Worm (Caenorhabditis elegans) whole organism, L4/young adult: Measurements from ENCODE around the gene pat-4.
"Not testable (repeated sequence)": the region's sequence is repeated elsewhere in the genome, so short reads cannot be mapped to it uniquely, and the experiment has no call there.

Experiments
- W03F9.2 ChIP-seq: fragments of 150-350 bp; optimal IDR thresholded peaks from 2 replicates; lab custom pipeline; 2014; ENCODE audit warnings: missing biosample characterization, missing genetic modification characterization
- dao-5 ChIP-seq: sonication (generic microtip); optimal IDR thresholded peaks from 2 replicates; lab custom pipeline; 2016; ENCODE audit warnings: missing genotype, missing genetic modification characterization, moderate library complexity, missing compliant biosample characterization
- him-1 ChIP-seq: sonication (generic microtip); optimal IDR thresholded peaks from 2 replicates; lab custom pipeline; 2016; ENCODE audit warnings: missing genotype, missing genetic modification reagents, missing genetic modification characterization, missing compliant biosample characterization

pat-4 gene

ce11 chrIII:97018-97417 is 2.4 kb upstream of the pat-4 start, which contains the start of gene C29F9.8:
TSS of gene C29F9.8 (minus strand) at chrIII:97118.
- not testable (repeated sequence) for TF ChIP-seq him-1, W03F9.2, dao-5 (tag; lab: Kevin White, UChicago)

ce11 chrIII:96196-96595 is 1.6 kb upstream of the pat-4 start:
- TF ChIP-seq dao-5 (tag; lab: Kevin White, UChicago): no peak
- no peak for TF ChIP-seq him-1 (tag; lab: Kevin White, UChicago)
- TF ChIP-seq W03F9.2 (tag; lab: Kevin White, UChicago): no peak

- TF ChIP-seq dao-5 (tag; lab: Kevin White, UChicago) (no peak), him-1 (tag; lab: Kevin White, UChicago) (no peak), W03F9.2 (tag; lab: Kevin White, UChicago) (no peak)
Observed at ce11 chrIII:92247-92646, 2.4 kb downstream of the pat-4 start.

DNA sequence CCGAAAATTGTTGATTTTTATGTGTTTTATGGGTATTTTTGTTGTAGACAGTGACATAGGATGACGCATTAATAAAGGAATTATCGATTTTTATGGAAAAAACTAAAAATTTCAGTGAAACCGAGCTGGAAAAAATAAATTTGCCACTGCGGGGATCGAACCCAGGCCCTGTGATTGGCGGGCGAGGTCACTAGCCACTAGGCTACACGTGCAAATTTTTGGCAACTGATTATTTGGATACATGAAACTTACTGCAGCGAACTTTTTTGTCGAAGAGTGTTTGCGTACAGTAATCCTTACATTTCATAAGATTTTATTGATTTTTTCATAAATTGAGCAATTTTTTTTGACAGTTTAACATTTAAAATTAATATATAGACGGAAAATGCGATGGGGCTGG is 5.5 kb downstream of the pat-4 start:
- TF ChIP-seq W03F9.2 (tag; lab: Kevin White, UChicago) (peak; percentile 40), dao-5 (tag; lab: Kevin White, UChicago) (no peak), him-1 (tag; lab: Kevin White, UChicago) (no peak)

ce11 chrIII:87183-87582 is 7.4 kb downstream of the pat-4 start, which contains the start of the genes F54C4.4 and mrpl-40:
TSS of gene F54C4.4 (minus strand) at chrIII:87381.
TSS of gene mrpl-40 (plus strand) at chrIII:87559.
- TF ChIP-seq W03F9.2 (tag; lab: Kevin White, UChicago): no peak
- no peak for TF ChIP-seq him-1 (tag; lab: Kevin White, UChicago)
- no peak for TF ChIP-seq dao-5 (tag; lab: Kevin White, UChicago)

DNA sequence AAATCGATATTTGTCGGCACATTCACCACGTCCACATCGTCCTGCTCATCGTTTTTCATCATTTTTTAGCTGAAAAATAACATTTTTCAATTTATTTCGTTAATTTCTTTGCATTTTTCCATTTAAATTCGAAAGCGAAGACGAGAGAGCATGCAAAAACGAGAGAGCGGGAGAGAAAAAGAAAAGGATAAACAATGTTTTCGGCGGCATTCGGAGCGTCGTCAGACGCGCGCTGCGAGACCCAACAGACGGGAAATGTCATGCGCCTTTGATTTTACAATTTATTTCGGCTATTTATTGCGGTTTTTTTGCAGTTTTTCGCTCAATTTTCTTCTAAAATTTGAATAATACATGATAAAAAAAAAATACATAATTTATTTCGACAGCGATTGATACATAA is 8.3 kb downstream of the pat-4 start, which contains the start of gene attf-3:
Gene attf-3 (minus strand): TSS at position 69 of the 400 bp plus-strand sequence.
- TF ChIP-seq him-1 (tag; lab: Kevin White, UChicago) (no peak), W03F9.2 (tag; lab: Kevin White, UChicago) (peak; percentile 83), dao-5 (tag; lab: Kevin White, UChicago) (no peak)

ce11 chrIII:84372-84771 is 10.2 kb downstream of the pat-4 start:
- TF ChIP-seq dao-5 (tag; lab: Kevin White, UChicago) (no peak), him-1 (tag; lab: Kevin White, UChicago) (no peak), W03F9.2 (tag; lab: Kevin White, UChicago) (no peak)

- TF ChIP-seq him-1 (tag; lab: Kevin White, UChicago) (no peak), dao-5 (tag; lab: Kevin White, UChicago) (no peak), W03F9.2 (tag; lab: Kevin White, UChicago) (no peak)
Observed at ce11 chrIII:72078-72477, 22.5 kb downstream of the pat-4 start.

- no peak for TF ChIP-seq dao-5 (tag; lab: Kevin White, UChicago)
Observed at ce11 chrIII:69652-70051, 25.0 kb downstream of the pat-4 start, which contains the start of gene spt-4. TSS of gene spt-4 (minus strand) at chrIII:69752.

DNA sequence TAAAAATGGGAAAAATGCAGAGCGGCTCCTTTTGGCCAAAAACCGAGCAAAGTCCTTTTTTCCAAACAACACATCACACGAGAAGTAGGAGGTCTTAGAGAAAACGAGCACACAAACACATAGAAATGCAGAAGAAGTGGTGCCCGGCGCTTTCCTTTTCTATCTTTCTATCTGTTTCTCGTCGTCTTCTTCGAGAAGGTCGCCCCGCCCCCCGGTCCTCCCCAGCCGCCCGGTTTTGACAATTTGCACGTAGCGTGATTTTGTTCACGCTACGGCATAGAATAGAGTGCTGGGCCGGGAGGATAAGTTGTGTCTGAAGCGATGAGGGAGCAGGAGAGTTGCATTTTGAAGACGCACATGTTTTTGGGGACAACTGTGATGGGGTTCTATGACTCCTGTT is 27.6 kb downstream of the pat-4 start:
- TF ChIP-seq him-1 (tag; lab: Kevin White, UChicago) (peak; percentile 54), dao-5 (tag; lab: Kevin White, UChicago) (no peak)

ce11 chrIII:66160-66559 is 28.4 kb downstream of the pat-4 start, which contains the start of gene pck-1:
TSS of gene pck-1 (minus strand) at chrIII:66260.
- TF ChIP-seq him-1 (tag; lab: Kevin White, UChicago) (no peak), dao-5 (tag; lab: Kevin White, UChicago) (no peak), W03F9.2 (tag; lab: Kevin White, UChicago) (no peak)

DNA sequence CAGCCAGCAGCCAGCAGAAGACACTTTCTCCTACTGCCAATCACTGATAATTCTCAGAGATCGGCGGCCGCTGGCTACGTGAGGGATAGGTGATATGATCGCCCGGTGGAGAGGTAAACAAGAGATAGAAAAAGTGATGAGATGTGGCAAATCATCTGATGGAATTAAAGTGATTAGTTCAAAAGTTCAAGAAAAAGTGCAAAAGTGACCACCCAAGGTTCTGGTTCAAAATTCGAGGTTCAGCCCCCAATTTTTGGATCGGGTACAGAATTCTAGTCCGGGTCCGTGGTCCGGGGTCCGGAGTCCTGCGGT is 29.0 kb downstream of the pat-4 start:
- TF ChIP-seq W03F9.2 (tag; lab: Kevin White, UChicago) (no peak), him-1 (tag; lab: Kevin White, UChicago) (no peak), dao-5 (tag; lab: Kevin White, UChicago) (no peak)

DNA sequence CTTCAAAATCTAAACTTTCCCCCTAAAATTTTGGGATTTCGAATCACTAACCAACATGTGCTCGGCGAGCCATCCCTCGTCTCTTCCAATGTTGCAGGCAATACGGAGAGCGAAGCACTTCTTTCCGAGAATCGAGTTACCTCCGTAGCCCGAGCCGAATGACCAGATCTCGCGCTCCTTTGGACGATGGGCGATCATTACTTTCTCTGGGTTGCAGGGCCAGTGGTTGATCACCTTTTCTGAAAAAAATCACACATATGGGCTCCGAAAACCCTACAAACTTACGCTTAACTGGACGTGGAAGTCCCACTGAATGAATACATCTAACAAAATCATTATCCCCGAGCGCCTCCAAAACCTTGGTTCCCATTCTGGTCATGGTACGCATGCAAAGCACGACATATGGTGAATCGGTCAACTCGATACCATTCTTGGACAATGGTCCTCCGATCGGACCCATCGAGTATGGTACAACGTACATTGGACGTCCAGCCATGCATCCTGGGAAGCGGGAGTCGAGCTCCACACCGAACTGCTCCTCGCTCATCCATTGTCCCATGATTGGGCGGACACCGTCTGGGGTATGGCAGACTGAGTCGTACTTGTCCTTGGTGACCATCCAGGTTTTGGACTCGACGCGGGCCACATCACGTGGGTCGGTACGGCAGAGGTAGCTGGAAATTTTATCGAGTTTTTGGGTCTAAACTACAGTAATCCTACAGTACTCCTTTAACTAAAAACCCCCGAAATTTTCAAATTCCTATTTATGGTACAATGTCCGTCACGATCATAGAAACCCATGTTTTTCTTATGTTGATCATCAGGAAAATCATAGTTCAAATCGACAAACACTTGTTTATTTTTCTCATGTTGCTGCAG is 29.6 kb downstream of the pat-4 start:
- TF ChIP-seq W03F9.2 (tag; lab: Kevin White, UChicago): no peak
- no peak for TF ChIP-seq him-1 (tag; lab: Kevin White, UChicago)
- TF ChIP-seq dao-5 (tag; lab: Kevin White, UChicago): no peak
